Worm (Caenorhabditis elegans): ENCODE results near the gene miga-1.
"Not testable (repeated sequence)": the region's sequence is repeated elsewhere in the genome, so short reads cannot be mapped to it uniquely, and the experiment has no call there.

Gene miga-1

DNA sequence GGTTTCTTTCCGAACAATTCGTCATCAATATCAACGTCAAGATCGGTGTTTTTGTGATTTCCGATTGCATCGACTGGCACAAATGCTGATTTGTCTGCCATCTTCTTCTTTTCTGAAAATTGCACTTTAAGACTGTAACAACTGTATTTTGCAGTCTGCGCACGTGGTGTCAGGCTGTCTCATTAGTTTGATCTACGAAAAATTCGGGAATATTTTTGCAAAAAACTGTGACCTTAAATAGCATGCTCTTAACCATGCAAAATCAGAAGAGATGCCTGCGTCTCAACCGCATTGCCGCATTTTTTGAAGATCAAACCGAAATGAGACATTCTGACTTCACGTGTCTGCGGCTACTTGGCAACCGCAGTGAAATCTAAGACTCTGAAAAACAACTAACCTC lies 724 bp upstream of the miga-1 start, which contains the start of gene K01D12.7:
TSS of gene K01D12.7 (minus strand) at position 101 of the 400 bp plus-strand sequence.
- TF ChIP-seq pha-2 (tag; optimal IDR thresholded peaks at IDR 0.05) = no peak
- TF ChIP-seq ztf-16 (tag; optimal IDR thresholded peaks at IDR 0.05) = no peak
- TF ChIP-seq syd-9 (tag; optimal IDR thresholded peaks at IDR 0.05) = no peak
- no peak for TF ChIP-seq nfya-1 (tag; optimal IDR thresholded peaks at IDR 0.05)
- no peak for TF ChIP-seq ref-2 (tag; optimal IDR thresholded peaks at IDR 0.05)
- no peak for TF ChIP-seq hlh-8 (tag; optimal IDR thresholded peaks at IDR 0.05)
- no peak for TF ChIP-seq unc-86 (tag; optimal IDR thresholded peaks at IDR 0.05)
- no peak for TF ChIP-seq ahr-1 (tag; optimal IDR thresholded peaks at IDR 0.05)

DNA sequence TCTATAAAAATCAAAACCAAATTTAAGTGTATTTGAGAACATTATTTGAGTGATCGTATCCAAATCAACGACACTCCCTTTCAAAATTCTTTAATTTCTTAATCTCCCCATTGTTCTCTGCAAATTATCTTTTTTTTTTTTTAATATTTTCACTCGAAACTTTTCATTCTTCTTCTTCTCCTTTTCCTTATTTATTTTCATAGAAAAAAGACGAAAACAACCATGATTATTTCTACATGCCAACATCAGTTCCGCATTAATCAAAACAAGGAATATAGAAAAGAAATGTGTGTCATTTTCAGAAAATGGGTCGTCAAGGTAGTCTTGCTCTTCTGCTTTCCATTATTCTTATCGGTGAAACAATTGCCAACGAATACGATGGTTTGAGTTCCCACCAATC lies 3.1 kb downstream of the miga-1 start, which contains the start of gene K01D12.5:
TSS of gene K01D12.5 (plus strand) at position 301 of the 400 bp plus-strand sequence.
- no peak for TF ChIP-seq Y22D7AL.16 (tag; optimal IDR thresholded peaks at IDR 0.05)
- no peak for TF ChIP-seq elt-4 (tag; optimal IDR thresholded peaks at IDR 0.05)
- no peak for TF ChIP-seq pha-4 (tag; optimal IDR thresholded peaks at IDR 0.05)
- no peak for TF ChIP-seq nhr-11 (tag; optimal IDR thresholded peaks at IDR 0.05)

DNA sequence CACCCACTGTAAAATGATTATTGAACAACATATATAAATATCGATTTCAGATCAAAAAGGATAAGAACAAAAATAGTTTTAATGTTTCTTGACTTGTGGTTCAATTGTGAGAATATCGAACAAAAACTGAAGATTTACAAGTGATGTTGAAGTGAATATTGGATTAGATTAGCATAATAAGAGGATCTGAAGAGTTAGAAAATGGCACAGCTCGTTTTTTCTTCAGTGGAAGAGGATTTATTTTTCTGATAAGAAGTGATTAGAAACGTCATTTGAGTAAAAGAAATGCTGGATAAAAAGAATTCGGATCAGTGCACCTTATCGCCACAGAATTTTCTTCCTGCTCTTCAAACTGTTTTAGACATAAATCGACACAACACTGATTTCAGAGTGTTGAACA lies 5.0 kb downstream of the miga-1 start, which contains the start of gene twk-14:
TSS of gene twk-14 (minus strand) at position 8 of the 400 bp plus-strand sequence.
- TF ChIP-seq ceh-6 (GFP tag; optimal IDR thresholded peaks at IDR 0.05) (no peak), ceh-18 (tag; optimal IDR thresholded peaks at IDR 0.05) (no peak), mec-3 (tag; optimal IDR thresholded peaks at IDR 0.05; ENCODE audit: borderline replicate concordance) (no peak), nfya-1 (tag; optimal IDR thresholded peaks at IDR 0.05) (no peak)

DNA sequence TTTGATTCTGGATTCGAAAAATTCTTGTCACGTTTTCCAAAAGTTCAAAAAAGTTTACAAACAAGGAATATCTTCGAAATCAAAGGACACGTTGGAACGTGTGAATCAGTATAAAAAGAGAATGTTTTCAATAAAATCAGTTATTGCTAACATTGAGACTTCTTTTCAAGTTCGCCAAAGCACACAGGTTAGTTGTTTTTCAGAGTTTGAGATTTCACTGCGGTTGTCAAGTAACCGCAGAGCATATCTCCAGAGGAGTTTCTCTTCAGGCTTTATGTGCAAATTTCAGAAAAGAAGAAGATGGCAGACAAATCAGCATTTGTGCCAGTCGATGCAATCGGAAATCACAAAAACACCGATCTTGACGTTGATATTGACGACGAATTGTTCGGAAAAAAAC lies 14.5 kb downstream of the miga-1 start, which contains the start of gene K01D12.15:
TSS of gene K01D12.15 (plus strand) at position 301 of the 400 bp plus-strand sequence.
- TF ChIP-seq unc-55 (GFP tag; optimal IDR thresholded peaks at IDR 0.05) (no peak), ceh-19 (GFP tag; optimal IDR thresholded peaks at IDR 0.05) (no peak), pha-2 (tag; optimal IDR thresholded peaks at IDR 0.05) (no peak), pat-9 (tag; optimal IDR thresholded peaks at IDR 0.05) (no peak), pha-4 (tag; optimal IDR thresholded peaks at IDR 0.05) (no peak)

DNA sequence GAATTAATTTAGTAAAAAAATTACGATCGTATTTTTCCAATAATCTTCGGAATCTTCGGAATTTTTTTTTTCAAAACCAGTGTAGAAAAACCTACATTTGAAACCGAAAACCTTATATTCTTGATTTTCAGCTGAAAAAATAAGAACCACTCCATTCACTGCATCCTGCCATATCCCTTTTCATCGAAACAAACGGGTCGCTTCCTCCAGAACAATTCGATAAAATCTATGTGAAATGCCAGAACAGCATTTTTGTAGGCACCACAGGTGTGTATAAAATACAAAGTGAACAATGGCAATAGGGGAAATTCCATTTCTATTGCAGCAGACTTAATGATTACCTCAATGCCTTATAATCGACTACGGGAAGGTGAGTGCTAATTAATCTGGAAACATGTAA lies 23.4 kb downstream of the miga-1 start, which contains the start of gene K01D12.1:
TSS of gene K01D12.1 (plus strand) at position 301 of the 400 bp plus-strand sequence.
- TF ChIP-seq ttx-3 (tag; optimal IDR thresholded peaks at IDR 0.05) (no peak), nhr-232 (tag; optimal IDR thresholded peaks at IDR 0.05) (no peak), pha-2 (tag; optimal IDR thresholded peaks at IDR 0.05) (no peak), pha-4 (tag; optimal IDR thresholded peaks at IDR 0.05) (no peak), che-1 (tag; optimal IDR thresholded peaks at IDR 0.05) (no peak), T23F11.4 (GFP tag; optimal IDR thresholded peaks at IDR 0.05) (no peak), C08G9.2 (tag; optimal IDR thresholded peaks at IDR 0.05) (no peak), ceh-48 (tag; optimal IDR thresholded peaks at IDR 0.05) (no peak), dve-1 (tag; optimal IDR thresholded peaks at IDR 0.05) (no peak), tbx-7 (tag; optimal IDR thresholded peaks at IDR 0.05) (no peak), lim-6 (tag; optimal IDR thresholded peaks at IDR 0.05) (no peak), pqm-1 (tag; optimal IDR thresholded peaks at IDR 0.05) (no peak), hlh-13 (GFP tag; optimal IDR thresholded peaks at IDR 0.05) (no peak), ama-1 (optimal IDR thresholded peaks at IDR 0.05) (no peak), hlh-30 (tag; optimal IDR thresholded peaks at IDR 0.05; ENCODE audit: insufficient read depth) (no peak), fkh-10 (GFP tag; optimal IDR thresholded peaks at IDR 0.05) (no peak), unc-86 (tag; optimal IDR thresholded peaks at IDR 0.05) (no peak), sox-4 (tag; optimal IDR thresholded peaks at IDR 0.05) (no peak)

DNA sequence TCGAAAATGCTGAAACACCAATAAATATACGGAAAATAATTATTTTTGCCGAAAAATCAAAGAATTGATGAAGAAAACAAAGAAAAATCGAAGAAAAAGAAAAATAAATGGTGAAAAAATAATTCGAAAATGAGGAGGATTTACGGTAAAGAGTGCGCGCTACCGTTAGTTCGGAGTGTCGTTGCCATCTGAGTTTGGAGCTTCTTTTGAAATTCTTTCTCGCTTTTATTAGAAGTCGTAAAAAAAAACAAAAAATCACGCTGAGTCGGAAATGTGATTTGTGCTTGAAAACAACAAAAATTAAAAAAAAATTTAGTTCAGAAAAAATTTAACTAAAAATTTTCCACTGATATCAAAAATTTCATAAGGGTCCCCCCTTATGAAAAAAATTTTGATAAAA lies 26.4 kb downstream of the miga-1 start, which contains the start of gene F23H12.10:
TSS of gene F23H12.10 (minus strand) at position 12 of the 400 bp plus-strand sequence.
- TF ChIP-seq hlh-30 (tag; optimal IDR thresholded peaks at IDR 0.05; ENCODE audit: insufficient read depth); ama-1 (optimal IDR thresholded peaks at IDR 0.05); fkh-6 (tag; optimal IDR thresholded peaks at IDR 0.05): not testable (repeated sequence)
